Worm (Caenorhabditis elegans) whole organism, L4 larva: Measurements from ENCODE around the gene acp-2.

Source experiments
- D1046.2 ChIP-seq: fragments of 200-800 bp; sonication (Bioruptor generic); IDR thresholded peaks from 2 replicates; pipeline ENCODE4 v1.3.6; 2022; ENCODE audit warnings: missing genetic modification characterization, missing compliant biosample characterization
- F10B5.3 ChIP-seq: sonication (generic microtip); optimal IDR thresholded peaks from 2 replicates; lab custom pipeline; 2016; ENCODE audit warnings: mild to moderate bottlenecking, missing genetic modification characterization, missing compliant biosample characterization
- Y105C5A.15 ChIP-seq: fragments of 200-800 bp; sonication (Bioruptor generic); IDR thresholded peaks from 2 replicates; pipeline ENCODE4 v1.3.6; 2022; ENCODE audit warnings: missing genetic modification characterization, missing compliant biosample characterization
- ZK337.2 ChIP-seq: fragments of 200-800 bp; sonication (Bioruptor generic); IDR thresholded peaks from 2 replicates; pipeline ENCODE4 v1.3.6; 2022; ENCODE audit warnings: missing genetic modification reagents, missing genetic modification characterization, missing compliant biosample characterization
- ZK546.5 ChIP-seq, 2 experiments: sonication (generic microtip); optimal IDR thresholded peaks; 2 replicates each; lab custom pipeline; 2017; ENCODE audit warnings: missing biosample characterization in 2 of 2, missing genetic modification characterization in 2 of 2
- aha-1 ChIP-seq: fragments of 150-350 bp; peaks from one replicate; lab custom pipeline; 2014; ENCODE audit warnings: missing biosample characterization, missing genetic modification characterization
- arid-1 ChIP-seq: fragments of 200-800 bp; sonication (Bioruptor generic); conservative IDR thresholded peaks from 2 replicates; pipeline ENCODE4 v1.3.6; 2022; ENCODE audit warnings: missing genetic modification reagents, missing genetic modification characterization, missing compliant biosample characterization
- ceh-32 ChIP-seq: sonication (generic microtip); optimal IDR thresholded peaks from 2 replicates; lab custom pipeline; 2016; ENCODE audit warnings: mild to moderate bottlenecking, missing genetic modification characterization, missing compliant biosample characterization; ENCODE audit not compliant: poor library complexity
- ceh-44 ChIP-seq: fragments of 200-800 bp; sonication (Bioruptor generic); IDR thresholded peaks from 2 replicates; pipeline ENCODE4 v1.3.6; 2022; ENCODE audit warnings: missing genetic modification reagents, missing genetic modification characterization, missing compliant biosample characterization
- ceh-82 ChIP-seq: sonication (generic microtip); optimal IDR thresholded peaks from 2 replicates; lab custom pipeline; 2017; ENCODE audit warnings: missing biosample characterization, missing genetic modification characterization
- ces-1 ChIP-seq: fragments of 150-350 bp; sonication (generic microtip); optimal IDR thresholded peaks from 4 replicates; lab custom pipeline; 2014; ENCODE audit warnings: missing biosample characterization, missing genetic modification reagents, missing genetic modification characterization
- cey-2 ChIP-seq: sonication (generic microtip); optimal IDR thresholded peaks from 3 replicates; lab custom pipeline; 2017; ENCODE audit warnings: missing genetic modification characterization, mild to moderate bottlenecking, missing compliant biosample characterization, antibody characterized with exemption, borderline replicate concordance; ENCODE audit not compliant: insufficient read depth
- daf-16 ChIP-seq, 3 experiments: sonication (generic microtip); optimal IDR thresholded peaks; 2 replicates each; lab custom pipeline; 2016 to 2017; ENCODE audit warnings: missing genetic modification characterization in 3 of 3, missing genetic modification reagents in 3 of 3, mild to moderate bottlenecking in 2 of 3, missing compliant biosample characterization in 2 of 3, missing biosample characterization in 1 of 3, moderate library complexity in 1 of 3
- hif-1 ChIP-seq, 2 experiments: sonication (generic microtip); optimal IDR thresholded peaks; 2 replicates each; lab custom pipeline; 2016 to 2017; ENCODE audit warnings: missing compliant biosample characterization in 2 of 2, missing genetic modification characterization in 2 of 2, missing genetic modification reagents in 2 of 2, missing genotype in 2 of 2, mild to moderate bottlenecking in 1 of 2
- jun-1 ChIP-seq: fragments of 150-350 bp; optimal IDR thresholded peaks from 2 replicates; lab custom pipeline; 2014; ENCODE audit warnings: missing biosample characterization, missing genetic modification reagents, missing genetic modification characterization
- lin-1 ChIP-seq: fragments of 200-800 bp; sonication (Bioruptor generic); IDR thresholded peaks from 2 replicates; pipeline ENCODE4 v1.3.6; 2022; ENCODE audit warnings: missing genetic modification reagents, missing genetic modification characterization, missing compliant biosample characterization
- lin-29 ChIP-seq: fragments of 200-800 bp; sonication (Bioruptor generic); IDR thresholded peaks from 2 replicates; pipeline ENCODE4 v1.3.6; 2022; ENCODE audit warnings: missing genetic modification reagents, missing genetic modification characterization, missing compliant biosample characterization
- lsy-2 ChIP-seq, 2 experiments: fragments of 150-350 bp in 1 of 2; sonication (generic microtip) in 1 of 2; optimal IDR thresholded peaks; 2 replicates each; lab custom pipeline; 2014 to 2017; ENCODE audit warnings: missing biosample characterization in 2 of 2, missing genetic modification characterization in 2 of 2
- madf-5 ChIP-seq, 2 experiments: fragments of 200-800 bp; sonication (Bioruptor generic); IDR thresholded peaks; 2 replicates each; pipeline ENCODE4 v1.3.6; 2022; ENCODE audit warnings: missing compliant biosample characterization in 2 of 2, missing genetic modification characterization in 2 of 2
- madf-9 ChIP-seq: fragments of 200-800 bp; sonication (Bioruptor generic); conservative IDR thresholded peaks from 2 replicates; pipeline ENCODE4 v1.3.6; 2022; ENCODE audit warnings: missing genetic modification reagents, missing genetic modification characterization, missing compliant biosample characterization
- mdl-1 ChIP-seq, 2 experiments: fragments of 150-350 bp in 1 of 2; sonication (generic microtip) in 1 of 2; optimal IDR thresholded peaks; 2 replicates each; lab custom pipeline; 2014 to 2017; ENCODE audit warnings: missing biosample characterization in 2 of 2, missing genetic modification characterization in 2 of 2
- nhr-77 ChIP-seq: fragments of 150-350 bp; optimal IDR thresholded peaks from 2 replicates; lab custom pipeline; 2014; ENCODE audit warnings: missing biosample characterization, missing genetic modification characterization
- php-3 ChIP-seq: fragments of 200-800 bp; sonication (Bioruptor generic); IDR thresholded peaks from 2 replicates; pipeline ENCODE4 v1.3.6; 2022; ENCODE audit warnings: missing genetic modification reagents, missing genetic modification characterization, missing compliant biosample characterization
- saeg-2 ChIP-seq: fragments of 200-800 bp; sonication (Bioruptor generic); IDR thresholded peaks from 2 replicates; pipeline ENCODE4 v1.3.6; 2022; ENCODE audit warnings: missing genetic modification reagents, missing genetic modification characterization, missing compliant biosample characterization
- tag-97 ChIP-seq: fragments of 200-800 bp; sonication (Bioruptor generic); IDR thresholded peaks from 2 replicates; pipeline ENCODE4 v1.3.6; 2022; ENCODE audit warnings: missing genetic modification characterization, missing compliant biosample characterization
- unc-130 ChIP-seq: sonication (generic microtip); optimal IDR thresholded peaks from 2 replicates; lab custom pipeline; 2016; ENCODE audit warnings: missing genetic modification reagents, missing genetic modification characterization, missing compliant biosample characterization
- unc-62 ChIP-seq, 3 experiments: fragments of 150-350 bp in 1 of 3; sonication (generic microtip); optimal IDR thresholded peaks in 2 of 3; peaks in 1 of 3; 1 replicate in 1 of 3; 2 replicates in 2 of 3; lab custom pipeline; 2014 to 2017; ENCODE audit warnings: missing biosample characterization in 3 of 3, missing genetic modification characterization in 3 of 3, missing genetic modification reagents in 3 of 3, missing genotype in 1 of 3
- vab-7 ChIP-seq: fragments of 200-800 bp; sonication (Bioruptor generic); IDR thresholded peaks from 2 replicates; pipeline ENCODE4 v1.3.6; 2022; ENCODE audit warnings: missing genetic modification reagents, missing genetic modification characterization, missing compliant biosample characterization
- zag-1 ChIP-seq: fragments of 150-350 bp; optimal IDR thresholded peaks from 2 replicates; lab custom pipeline; 2014; ENCODE audit warnings: missing biosample characterization, missing genetic modification characterization
- zfp-3 ChIP-seq: fragments of 200-800 bp; sonication (Bioruptor generic); conservative IDR thresholded peaks from 2 replicates; pipeline ENCODE4 v1.3.6; 2022; ENCODE audit warnings: missing genetic modification reagents, missing genetic modification characterization, missing compliant biosample characterization
- zip-11 ChIP-seq: fragments of 200-800 bp; sonication (Bioruptor generic); IDR thresholded peaks from 2 replicates; pipeline ENCODE4 v1.3.6; 2022; ENCODE audit warnings: missing genetic modification characterization, missing compliant biosample characterization
- ztf-11 ChIP-seq: fragments of 150-350 bp; optimal IDR thresholded peaks from 2 replicates; lab custom pipeline; 2014; ENCODE audit warnings: missing biosample characterization, missing genetic modification characterization
- ztf-7 ChIP-seq: fragments of 150-350 bp; optimal IDR thresholded peaks from 2 replicates; lab custom pipeline; 2014; ENCODE audit warnings: missing biosample characterization, missing genetic modification characterization

Gene acp-2

DNA sequence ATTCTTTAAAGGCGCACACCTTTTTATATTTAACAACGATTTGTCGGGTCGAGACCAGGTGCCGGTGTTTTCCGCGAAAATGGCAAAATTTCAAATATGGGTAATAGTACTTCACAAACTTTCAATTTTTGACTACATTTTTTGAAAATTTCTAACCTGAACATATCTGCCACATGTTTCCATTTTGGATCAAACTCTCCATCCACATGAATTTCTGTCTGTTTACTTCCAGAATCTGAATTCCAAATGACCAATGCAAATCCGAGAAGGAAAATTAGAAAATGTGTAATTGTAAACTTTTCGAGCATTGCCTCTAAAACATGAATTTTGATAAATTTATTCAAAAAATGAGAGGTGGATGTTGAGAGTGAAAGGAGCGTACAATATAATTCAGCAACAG lies 48.3 kb upstream of the acp-2 start, which contains the start of gene lact-4:
Gene lact-4 (minus strand): TSS at position 313 of the 400 bp plus-strand sequence.
- TF ChIP-seq tag-97 (GFP tag; lab: Robert Waterston, UW) (no peak), D1046.2 (GFP tag; lab: Robert Waterston, UW) (no peak), lin-1 (no peak), madf-5 (GFP tag; IDR thresholded peaks at IDR 0.05; lab: Robert Waterston, UW) (no peak), nhr-77 (no peak), aha-1 (tag; lab: Kevin White, UChicago) (peak; percentile 93), unc-62 (GFP tag; optimal IDR thresholded peaks at IDR 0.05 in 1 of 2; lab: Kevin White, UChicago) (peak in 1 of 2 experiments; percentile 11), unc-62 (tag; optimal IDR thresholded peaks at IDR 0.05; lab: Kevin White, UChicago) (no peak), php-3 (GFP tag; lab: Robert Waterston, UW) (no peak), zfp-3 (GFP tag; lab: Robert Waterston, UW) (no peak), Y105C5A.15 (GFP tag; lab: Robert Waterston, UW) (0 out of 2 replicates have a peak, but pooled peaks have one; percentile 8), ceh-32 (tag; lab: Kevin White, UChicago) (no peak), ztf-11 (tag; lab: Kevin White, UChicago) (no peak)

DNA sequence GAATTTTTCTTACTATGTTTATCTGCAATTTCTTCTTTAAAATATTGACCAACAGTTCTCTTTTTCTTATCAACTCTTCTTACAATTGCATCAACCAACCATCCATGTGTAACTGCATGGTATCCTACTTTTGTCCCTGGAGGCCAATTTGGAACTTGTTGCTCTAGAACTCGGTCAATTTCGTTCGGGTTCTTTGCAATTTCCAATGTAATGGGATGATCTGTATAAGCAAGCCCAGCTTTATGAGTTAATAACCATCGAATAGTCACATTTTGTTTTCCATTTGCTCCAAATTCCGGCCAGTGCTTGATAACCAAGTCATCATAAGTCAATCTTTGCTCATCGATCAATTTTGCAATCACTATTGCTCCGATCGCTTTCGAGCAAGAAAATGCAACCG lies 47.5 kb upstream of the acp-2 start:
- TF ChIP-seq lsy-2 (tag; optimal IDR thresholded peaks at IDR 0.05; lab: Kevin White, UChicago) (peak in 1 of 2 experiments; percentile 6), lin-1 (no peak), arid-1 (no peak), ceh-44 (GFP tag; lab: Robert Waterston, UW) (no peak), daf-16 (GFP tag; optimal IDR thresholded peaks at IDR 0.05; lab: Kevin White, UChicago) (no peak), daf-16 (tag; optimal IDR thresholded peaks at IDR 0.05; lab: Kevin White, UChicago) (peak; percentile 29), vab-7 (peak; percentile 18; the same call in 1 of the 2 replicates)

DNA sequence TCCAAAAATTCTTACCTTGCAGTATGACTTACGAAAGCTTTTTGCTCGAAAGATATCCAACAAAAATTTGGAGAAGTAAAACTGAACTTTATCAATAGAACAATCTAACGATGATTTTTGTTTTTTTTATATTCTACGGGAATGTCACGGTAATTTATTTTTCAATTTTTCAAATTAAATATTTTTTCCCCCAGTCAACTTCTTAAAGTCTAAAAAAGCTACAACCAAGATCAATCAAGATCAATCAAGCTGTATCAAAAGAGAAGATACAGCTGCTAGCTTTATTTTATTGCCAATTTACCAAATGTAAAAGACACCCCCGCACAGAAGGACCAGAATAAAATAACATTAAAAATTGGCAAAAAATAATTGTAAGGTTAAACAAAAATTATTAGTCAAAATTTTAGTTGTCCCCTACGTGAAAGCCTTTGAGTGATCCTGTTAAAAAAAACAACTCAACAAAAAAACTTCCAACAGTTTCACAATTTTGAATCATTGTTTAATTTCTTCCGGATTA lies 43.5 kb upstream of the acp-2 start, which contains the start of the genes M05D6.1 and M05D6.3:
Gene M05D6.1 (minus strand): TSS at position 101 of the 517 bp plus-strand sequence.
Gene M05D6.3 (plus strand): TSS at position 467 of the 517 bp plus-strand sequence.
- TF ChIP-seq ces-1: no peak
- no peak for TF ChIP-seq lin-29 (GFP tag; lab: Robert Waterston, UW)
- no peak for TF ChIP-seq unc-62 (GFP tag; optimal IDR thresholded peaks at IDR 0.05 in 1 of 2; lab: Kevin White, UChicago)
- no peak for TF ChIP-seq unc-62 (tag; optimal IDR thresholded peaks at IDR 0.05; lab: Kevin White, UChicago)
- TF ChIP-seq ZK546.5 (tag; optimal IDR thresholded peaks at IDR 0.05; lab: Kevin White, UChicago): no peak
- no peak for TF ChIP-seq D1046.2 (GFP tag; lab: Robert Waterston, UW)
- no peak for TF ChIP-seq saeg-2 (GFP tag; lab: Robert Waterston, UW)
- no peak for TF ChIP-seq madf-5 (GFP tag; IDR thresholded peaks at IDR 0.05; lab: Robert Waterston, UW)
- TF ChIP-seq zip-11: no peak
- TF ChIP-seq ztf-7: no peak
- no peak for TF ChIP-seq ZK337.2 (GFP tag; lab: Robert Waterston, UW)
- TF ChIP-seq ceh-82 (tag; lab: Kevin White, UChicago): no peak
- no peak for TF ChIP-seq F10B5.3 (tag; lab: Kevin White, UChicago)
- no peak for TF ChIP-seq cey-2
- TF ChIP-seq zag-1 (tag; lab: Kevin White, UChicago): no peak
- no peak for TF ChIP-seq ceh-32 (tag; lab: Kevin White, UChicago)

ce11 chrII:8472916-8473315 lies 41.1 kb upstream of the acp-2 start:
- no peak for TF ChIP-seq madf-9 (GFP tag; lab: Robert Waterston, UW)
- TF ChIP-seq hif-1 (tag; optimal IDR thresholded peaks at IDR 0.05; lab: Kevin White, UChicago): no peak
- TF ChIP-seq mdl-1 (tag; optimal IDR thresholded peaks at IDR 0.05; lab: Kevin White, UChicago): no peak
- no peak for TF ChIP-seq unc-130 (GFP tag; lab: Kevin White, UChicago)
- TF ChIP-seq daf-16 (GFP tag; optimal IDR thresholded peaks at IDR 0.05; lab: Kevin White, UChicago): no peak
- no peak for TF ChIP-seq daf-16 (tag; optimal IDR thresholded peaks at IDR 0.05; lab: Kevin White, UChicago)
- TF ChIP-seq D1046.2 (GFP tag; lab: Robert Waterston, UW): no peak
- TF ChIP-seq jun-1 (tag; lab: Kevin White, UChicago): no peak
- peak in 1 of 2 experiments; percentile 91 for TF ChIP-seq unc-62 (GFP tag; optimal IDR thresholded peaks at IDR 0.05 in 1 of 2; lab: Kevin White, UChicago)
- TF ChIP-seq unc-62 (tag; optimal IDR thresholded peaks at IDR 0.05; lab: Kevin White, UChicago): no peak
